Worm (Caenorhabditis elegans) whole organism, L2 larva: ENCODE data around the gene F59E12.8.

ENCODE experiments used
- C34F6.9 ChIP-seq: fragments of 150-350 bp; optimal IDR thresholded peaks from 2 replicates; lab custom pipeline; 2014; ENCODE audit warnings: missing biosample characterization, missing genetic modification characterization
- F13H6.1 ChIP-seq: sonication (generic microtip); optimal IDR thresholded peaks from 2 replicates; lab custom pipeline; 2016; ENCODE audit warnings: missing genetic modification characterization, missing compliant biosample characterization
- ZK546.5 ChIP-seq: sonication (generic microtip); optimal IDR thresholded peaks from 2 replicates; lab custom pipeline; 2017; ENCODE audit warnings: missing biosample characterization, missing genetic modification characterization
- aly-2 ChIP-seq: fragments of 150-350 bp; optimal IDR thresholded peaks from 2 replicates; lab custom pipeline; 2014; ENCODE audit warnings: missing biosample characterization, missing genetic modification characterization
- ama-1 ChIP-seq: fragments of 150-350 bp; optimal IDR thresholded peaks from 2 replicates; lab custom pipeline; 2018; ENCODE audit warnings: inconsistent platforms
- blmp-1 ChIP-seq: sonication (generic microtip); optimal IDR thresholded peaks from 2 replicates; lab custom pipeline; 2017; ENCODE audit warnings: missing genetic modification characterization, mild to moderate bottlenecking, missing compliant biosample characterization, antibody characterized with exemption, moderate library complexity; ENCODE audit not compliant: insufficient read depth
- ceh-82 ChIP-seq: fragments of 150-350 bp; optimal IDR thresholded peaks from 2 replicates; lab custom pipeline; 2014; ENCODE audit warnings: missing biosample characterization, missing genetic modification characterization
- crh-2 ChIP-seq: sonication (generic microtip); optimal IDR thresholded peaks from 2 replicates; lab custom pipeline; 2017; ENCODE audit warnings: missing biosample characterization, missing genetic modification characterization
- dmd-4 ChIP-seq: sonication (generic microtip); optimal IDR thresholded peaks from 2 replicates; lab custom pipeline; 2017; ENCODE audit warnings: missing biosample characterization, missing genetic modification characterization
- egl-27 ChIP-seq: sonication (generic microtip); optimal IDR thresholded peaks from 3 replicates; lab custom pipeline; 2017; ENCODE audit warnings: missing biosample characterization, missing genetic modification reagents, missing genetic modification characterization
- elt-1 ChIP-seq: fragments of 150-350 bp; optimal IDR thresholded peaks from 2 replicates; lab custom pipeline; 2014; ENCODE audit warnings: missing biosample characterization, missing genetic modification characterization
- gmeb-1 ChIP-seq: fragments of 150-350 bp; optimal IDR thresholded peaks from 2 replicates; lab custom pipeline; 2014; ENCODE audit warnings: missing biosample characterization, missing genetic modification characterization
- lin-11 ChIP-seq: fragments of 150-350 bp; sonication (generic microtip); optimal IDR thresholded peaks from 2 replicates; lab custom pipeline; 2014; ENCODE audit warnings: missing biosample characterization, missing genetic modification characterization, inconsistent platforms, mixed read lengths
- lin-13 ChIP-seq: fragments of 150-350 bp; optimal IDR thresholded peaks from 2 replicates; lab custom pipeline; 2014; ENCODE audit warnings: missing biosample characterization, missing genetic modification reagents, missing genetic modification characterization
- lin-39 ChIP-seq: fragments of 150-350 bp; optimal IDR thresholded peaks from 2 replicates; lab custom pipeline; 2014; ENCODE audit warnings: missing biosample characterization, missing genetic modification reagents, missing genetic modification characterization
- lsy-2 ChIP-seq, 2 experiments: fragments of 150-350 bp in 1 of 2; sonication (generic microtip) in 1 of 2; optimal IDR thresholded peaks; 2 replicates each; lab custom pipeline; 2014 to 2017; ENCODE audit warnings: missing biosample characterization in 2 of 2, missing genetic modification characterization in 2 of 2
- mab-5 ChIP-seq: fragments of 150-350 bp; optimal IDR thresholded peaks from 2 replicates; lab custom pipeline; 2014; ENCODE audit warnings: missing biosample characterization, missing genetic modification characterization
- mbf-1 ChIP-seq: sonication (generic microtip); optimal IDR thresholded peaks from 2 replicates; lab custom pipeline; 2017; ENCODE audit warnings: missing biosample characterization, missing genetic modification characterization
- mdl-1 ChIP-seq, 2 experiments: fragments of 150-350 bp in 1 of 2; sonication (generic microtip) in 1 of 2; optimal IDR thresholded peaks; 2 replicates each; lab custom pipeline; 2017; ENCODE audit warnings: missing biosample characterization in 2 of 2, missing genetic modification characterization in 2 of 2
- nhr-11 ChIP-seq: fragments of 150-350 bp; optimal IDR thresholded peaks from 2 replicates; lab custom pipeline; 2014; ENCODE audit warnings: missing biosample characterization, missing genetic modification characterization
- nhr-129 ChIP-seq: fragments of 150-350 bp; optimal IDR thresholded peaks from 2 replicates; lab custom pipeline; 2014; ENCODE audit warnings: missing biosample characterization, missing genetic modification characterization
- nhr-21 ChIP-seq: fragments of 150-350 bp; optimal IDR thresholded peaks from 2 replicates; lab custom pipeline; 2014; ENCODE audit warnings: missing biosample characterization, missing genetic modification characterization
- nhr-237 ChIP-seq: fragments of 150-350 bp; optimal IDR thresholded peaks from 2 replicates; lab custom pipeline; 2014; ENCODE audit warnings: missing biosample characterization, missing genetic modification characterization
- nhr-25 ChIP-seq: fragments of 150-350 bp; sonication (generic microtip); optimal IDR thresholded peaks from 3 replicates; lab custom pipeline; 2014; ENCODE audit warnings: missing biosample characterization, missing genetic modification characterization
- nhr-6 ChIP-seq: fragments of 150-350 bp; optimal IDR thresholded peaks from 2 replicates; lab custom pipeline; 2014; ENCODE audit warnings: missing biosample characterization, missing genetic modification characterization
- sem-4 ChIP-seq: fragments of 150-350 bp; optimal IDR thresholded peaks from 2 replicates; lab custom pipeline; 2014; ENCODE audit warnings: missing biosample characterization, missing genetic modification reagents, missing genetic modification characterization
- sma-9 ChIP-seq, 2 experiments: fragments of 150-350 bp in 1 of 2; sonication (generic microtip) in 1 of 2; optimal IDR thresholded peaks; 2 replicates each; lab custom pipeline; 2014 to 2016; ENCODE audit warnings: missing genetic modification characterization in 2 of 2, mild to moderate bottlenecking in 1 of 2, missing biosample characterization in 1 of 2, missing compliant biosample characterization in 1 of 2, missing genetic modification reagents in 1 of 2, moderate library complexity in 1 of 2
- snpc-4 ChIP-seq: fragments of 150-350 bp; optimal IDR thresholded peaks from 2 replicates; lab custom pipeline; 2014; ENCODE audit warnings: missing biosample characterization, missing genetic modification characterization
- unc-39 ChIP-seq: fragments of 150-350 bp; optimal IDR thresholded peaks from 2 replicates; lab custom pipeline; 2014; ENCODE audit warnings: missing biosample characterization, missing genetic modification characterization
- unc-55 ChIP-seq: fragments of 150-350 bp; sonication (generic microtip); optimal IDR thresholded peaks from 3 replicates; lab custom pipeline; 2014; ENCODE audit warnings: missing biosample characterization, missing genetic modification reagents, missing genetic modification characterization
- zag-1 ChIP-seq: fragments of 150-350 bp; optimal IDR thresholded peaks from 2 replicates; lab custom pipeline; 2014; ENCODE audit warnings: missing biosample characterization, missing genetic modification characterization
- ztf-1 ChIP-seq: fragments of 200-800 bp; sonication (Bioruptor generic); conservative IDR thresholded peaks from 2 replicates; pipeline ENCODE4 v1.3.6; 2022; ENCODE audit warnings: missing genetic modification characterization, missing compliant biosample characterization
- ztf-4 ChIP-seq: fragments of 150-350 bp; optimal IDR thresholded peaks from 2 replicates; lab custom pipeline; 2014; ENCODE audit warnings: missing biosample characterization, missing genetic modification characterization

F59E12.8 gene

ce11 chrII:5660155-5660554 lies 23.4 kb upstream of the F59E12.8 start:
- TF ChIP-seq nhr-129 (no peak), elt-1 (tag; lab: Kevin White, UChicago) (no peak), lin-11 (no peak), unc-55 (GFP tag; lab: Kevin White, UChicago) (no peak), F13H6.1 (tag; lab: Kevin White, UChicago) (no peak)

- TF ChIP-seq snpc-4 (tag; lab: Kevin White, UChicago) (no peak), mab-5 (no peak)
Observed at ce11 chrII:5659675-5660074, 22.9 kb upstream of the F59E12.8 start, which contains the start of gene fut-3. Gene fut-3, minus strand, starts transcription at chrII:5659775.

- TF ChIP-seq mdl-1 (tag; optimal IDR thresholded peaks at IDR 0.05; lab: Kevin White, UChicago) (no peak), ztf-1 (GFP tag; lab: Robert Waterston, UW) (no peak), nhr-11 (tag; lab: Kevin White, UChicago) (no peak), F13H6.1 (tag; lab: Kevin White, UChicago) (no peak), sma-9 (GFP tag; optimal IDR thresholded peaks at IDR 0.05; lab: Kevin White, UChicago) (no peak), sma-9 (tag; optimal IDR thresholded peaks at IDR 0.05; lab: Kevin White, UChicago) (no peak), ama-1 (no peak), unc-39 (tag; lab: Kevin White, UChicago) (no peak), gmeb-1 (tag; lab: Kevin White, UChicago) (no peak), elt-1 (tag; lab: Kevin White, UChicago) (no peak), nhr-25 (no peak), unc-55 (GFP tag; lab: Kevin White, UChicago) (no peak), ZK546.5 (tag; lab: Kevin White, UChicago) (no peak), ztf-4 (tag; lab: Kevin White, UChicago) (no peak)
Observed at ce11 chrII:5654215-5654614, 17.5 kb upstream of the F59E12.8 start, which contains the start of gene F59E12.1. Gene F59E12.1, plus strand, starts transcription at chrII:5654515.

- TF ChIP-seq aly-2: no peak
- TF ChIP-seq zag-1 (tag; lab: Kevin White, UChicago): no peak
- TF ChIP-seq C34F6.9 (tag; lab: Kevin White, UChicago): no peak
- TF ChIP-seq ztf-1 (GFP tag; lab: Robert Waterston, UW): no peak
- TF ChIP-seq lsy-2 (tag; optimal IDR thresholded peaks at IDR 0.05; lab: Kevin White, UChicago): no peak
- no peak for TF ChIP-seq blmp-1 (tag; lab: Kevin White, UChicago)
- TF ChIP-seq crh-2 (tag; lab: Kevin White, UChicago): no peak
- no peak for TF ChIP-seq sma-9 (GFP tag; optimal IDR thresholded peaks at IDR 0.05; lab: Kevin White, UChicago)
- TF ChIP-seq sma-9 (tag; optimal IDR thresholded peaks at IDR 0.05; lab: Kevin White, UChicago): no peak
- TF ChIP-seq lin-11: no peak
- no peak for TF ChIP-seq mab-5
- no peak for TF ChIP-seq nhr-237
- no peak for TF ChIP-seq dmd-4 (tag; lab: Kevin White, UChicago)
- no peak for TF ChIP-seq lin-39 (tag; lab: Kevin White, UChicago)
- no peak for TF ChIP-seq ZK546.5 (tag; lab: Kevin White, UChicago)
- TF ChIP-seq nhr-25: no peak
- no peak for TF ChIP-seq ztf-4 (tag; lab: Kevin White, UChicago)
- TF ChIP-seq unc-55 (GFP tag; lab: Kevin White, UChicago): no peak
- TF ChIP-seq ceh-82 (tag; lab: Kevin White, UChicago): no peak
- no peak for TF ChIP-seq lin-13 (GFP tag; lab: Kevin White, UChicago)
Observed at ce11 chrII:5652334-5652733, 15.6 kb upstream of the F59E12.8 start, which contains the start of gene bli-2. Gene bli-2, minus strand, starts transcription at chrII:5652434.

ce11 chrII:5651426-5651825 lies 14.7 kb upstream of the F59E12.8 start:
- TF ChIP-seq sem-4 (tag; lab: Kevin White, UChicago) (no peak), mbf-1 (no peak), lin-11 (no peak), nhr-25 (no peak), snpc-4 (tag; lab: Kevin White, UChicago) (no peak), nhr-21 (tag; lab: Kevin White, UChicago) (no peak), lsy-2 (tag; optimal IDR thresholded peaks at IDR 0.05; lab: Kevin White, UChicago) (no peak), unc-55 (GFP tag; lab: Kevin White, UChicago) (no peak), blmp-1 (tag; lab: Kevin White, UChicago) (no peak), nhr-6 (tag; lab: Kevin White, UChicago) (no peak), nhr-11 (tag; lab: Kevin White, UChicago) (no peak), egl-27 (no peak), F13H6.1 (tag; lab: Kevin White, UChicago) (no peak)
